Fruit fly (Drosophila melanogaster): ENCODE data around the gene Frq2.

DNA sequence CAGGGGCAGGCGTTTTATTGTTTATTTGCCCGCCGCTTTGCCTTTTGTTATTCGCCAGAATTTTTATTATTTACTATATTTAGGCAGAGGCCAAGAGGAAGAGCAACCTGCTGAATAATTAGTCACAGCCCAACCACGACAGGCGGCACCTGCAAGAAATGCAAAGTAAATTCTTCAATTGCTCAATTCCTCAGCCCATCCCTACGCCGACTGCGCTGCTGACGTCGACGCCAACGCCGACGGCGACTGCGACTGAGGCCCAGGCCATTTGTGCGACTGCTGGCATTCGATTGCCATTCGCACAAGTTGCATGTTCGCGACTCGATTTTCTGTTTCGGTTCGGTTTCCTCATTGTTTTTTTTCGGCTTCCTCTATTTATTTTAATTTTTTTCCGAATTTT lies at the start of gene Frq2:
- TF ChIP-seq CG32006 (GFP tag; optimal IDR thresholded peaks at IDR 0.05) (no peak), CG31627 (GFP tag; optimal IDR thresholded peaks at IDR 0.05) (no peak), ss (GFP tag; optimal IDR thresholded peaks at IDR 0.05) (no peak), vri (GFP tag; optimal IDR thresholded peaks at IDR 0.05) (no peak), fd85E (GFP tag; optimal IDR thresholded peaks at IDR 0.05) (no peak), OdsH (GFP tag; optimal IDR thresholded peaks at IDR 0.05) (no peak), CG6276 (GFP tag; optimal IDR thresholded peaks at IDR 0.05) (no peak)
